Worm (Caenorhabditis elegans): Measurements from ENCODE around the gene E02H4.2.

E02H4.2 gene

ce11 chrX:14316132-14316531 lies 34.7 kb upstream of the E02H4.2 start:
- TF ChIP-seq R02D3.7 (tag; optimal IDR thresholded peaks at IDR 0.05) (no peak), aly-2 (tag; optimal IDR thresholded peaks at IDR 0.05) (no peak), alr-1 (tag; optimal IDR thresholded peaks at IDR 0.05) (no peak), sem-4 (tag; optimal IDR thresholded peaks at IDR 0.05) (no peak), mab-5 (tag; optimal IDR thresholded peaks at IDR 0.05) (no peak), unc-62 (GFP tag; optimal IDR thresholded peaks at IDR 0.05) (no peak), elt-1 (tag; optimal IDR thresholded peaks at IDR 0.05) (no peak), F13H6.1 (tag; optimal IDR thresholded peaks at IDR 0.05) (no peak), unc-55 (GFP tag; optimal IDR thresholded peaks at IDR 0.05) (no peak), sma-3 (GFP tag; optimal IDR thresholded peaks at IDR 0.05) (no peak), lsy-2 (tag; optimal IDR thresholded peaks at IDR 0.05) (no peak), zag-1 (tag; optimal IDR thresholded peaks at IDR 0.05) (no peak), nhr-6 (tag; optimal IDR thresholded peaks at IDR 0.05) (no peak)

DNA sequence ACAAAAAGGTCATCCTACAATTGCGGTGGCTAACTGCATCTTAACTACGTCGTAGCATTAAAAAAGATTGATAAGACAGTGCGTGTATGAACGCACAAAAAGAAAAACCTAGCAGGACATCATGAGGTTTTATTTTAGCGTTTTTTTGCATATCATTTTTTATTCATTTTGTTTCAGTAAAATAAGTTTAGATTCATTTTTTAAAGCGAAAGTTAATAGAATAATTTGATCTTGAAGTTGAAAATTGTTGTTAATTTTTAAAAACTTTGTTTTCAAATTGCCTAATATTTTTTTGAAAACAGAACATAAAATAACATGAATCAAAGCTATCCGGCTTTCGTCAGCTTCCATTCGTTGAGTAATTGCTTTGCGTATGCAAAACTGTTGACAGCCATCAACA lies 32.2 kb upstream of the E02H4.2 start, which contains the start of gene prx-1:
TSS of gene prx-1 (plus strand) at position 301 of the 400 bp plus-strand sequence.
- peak; percentile 32 for TF ChIP-seq fos-1 (tag; optimal IDR thresholded peaks at IDR 0.05)
- no peak for TF ChIP-seq nhr-21 (tag; optimal IDR thresholded peaks at IDR 0.05)
- peak; percentile 4 for TF ChIP-seq crh-2 (tag; optimal IDR thresholded peaks at IDR 0.05)
- TF ChIP-seq sma-3 (GFP tag; optimal IDR thresholded peaks at IDR 0.05) = no peak
- TF ChIP-seq nhr-10 (tag; optimal IDR thresholded peaks at IDR 0.05) = no peak
- no peak for TF ChIP-seq sem-4 (tag; optimal IDR thresholded peaks at IDR 0.05)
- no peak for TF ChIP-seq nhr-23 (tag; optimal IDR thresholded peaks at IDR 0.05)

DNA sequence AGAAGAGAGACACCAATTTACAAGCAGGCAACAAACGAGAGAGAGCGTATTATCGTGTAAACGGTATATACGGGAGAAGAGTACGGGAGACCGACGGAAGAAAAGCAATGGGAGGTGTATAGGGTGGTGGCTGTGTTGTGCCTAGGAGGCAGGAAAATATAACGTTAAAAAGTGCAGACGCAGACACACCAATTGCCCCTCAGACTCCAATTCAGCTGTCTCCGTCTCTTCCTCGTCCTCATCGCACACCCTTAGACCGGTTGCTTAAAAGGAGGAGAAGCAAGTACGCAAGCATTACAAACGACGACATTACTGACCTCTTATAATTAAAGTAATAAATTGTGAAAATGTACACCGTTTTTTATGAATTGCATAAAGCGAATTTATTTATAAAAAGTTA lies 31.0 kb upstream of the E02H4.2 start:
- TF ChIP-seq ZK546.5 (tag; optimal IDR thresholded peaks at IDR 0.05) = no peak
- TF ChIP-seq nhr-25 (tag; optimal IDR thresholded peaks at IDR 0.05) = peak; percentile 77
- TF ChIP-seq alr-1 (tag; optimal IDR thresholded peaks at IDR 0.05) = no peak
- TF ChIP-seq F13H6.1 (tag; optimal IDR thresholded peaks at IDR 0.05) = peak; percentile 86
- TF ChIP-seq nhr-11 (tag; optimal IDR thresholded peaks at IDR 0.05) = no peak
- peak; percentile 70 for TF ChIP-seq ceh-16 (tag; optimal IDR thresholded peaks at IDR 0.05)
- peak; percentile 35 for TF ChIP-seq ceh-82 (tag; optimal IDR thresholded peaks at IDR 0.05)
- TF ChIP-seq mdl-1 (tag; optimal IDR thresholded peaks at IDR 0.05) = peak; percentile 35 to 42
- peak; percentile 58 for TF ChIP-seq egl-27 (tag; optimal IDR thresholded peaks at IDR 0.05)
- TF ChIP-seq dmd-4 (tag; optimal IDR thresholded peaks at IDR 0.05) = no peak
- TF ChIP-seq elt-1 (tag; optimal IDR thresholded peaks at IDR 0.05) = no peak
- peak; percentile 58 for TF ChIP-seq lin-11 (tag; optimal IDR thresholded peaks at IDR 0.05)
- peak; percentile 81 for TF ChIP-seq unc-55 (GFP tag; optimal IDR thresholded peaks at IDR 0.05)
- peak; percentile 55 for TF ChIP-seq crh-2 (tag; optimal IDR thresholded peaks at IDR 0.05)
- TF ChIP-seq lin-39 (tag; optimal IDR thresholded peaks at IDR 0.05) = no peak
- no peak for TF ChIP-seq mbf-1 (tag; optimal IDR thresholded peaks at IDR 0.05)
- TF ChIP-seq fos-1 (tag; optimal IDR thresholded peaks at IDR 0.05) = peak; percentile 89
- no peak for TF ChIP-seq unc-39 (tag; optimal IDR thresholded peaks at IDR 0.05)
- TF ChIP-seq mab-5 (tag; optimal IDR thresholded peaks at IDR 0.05) = peak; percentile 6
- TF ChIP-seq skn-1 (tag; optimal IDR thresholded peaks at IDR 0.05) = peak; percentile 59
- peak; percentile 48 for TF ChIP-seq ztf-4 (tag; optimal IDR thresholded peaks at IDR 0.05)
- TF ChIP-seq peb-1 (tag; optimal IDR thresholded peaks at IDR 0.05) = no peak
- TF ChIP-seq nhr-6 (tag; optimal IDR thresholded peaks at IDR 0.05) = peak; percentile 70
- TF ChIP-seq nhr-129 (tag; optimal IDR thresholded peaks at IDR 0.05) = peak; percentile 82
- TF ChIP-seq R02D3.7 (tag; optimal IDR thresholded peaks at IDR 0.05) = no peak
- peak; percentile 69 for TF ChIP-seq nhr-21 (tag; optimal IDR thresholded peaks at IDR 0.05)
- TF ChIP-seq ztf-11 (tag; optimal IDR thresholded peaks at IDR 0.05) = no peak
- peak; percentile 76 to 95 for TF ChIP-seq lsy-2 (tag; optimal IDR thresholded peaks at IDR 0.05)
- TF ChIP-seq aly-2 (tag; optimal IDR thresholded peaks at IDR 0.05) = no peak
- TF ChIP-seq blmp-1 (tag; optimal IDR thresholded peaks at IDR 0.05; ENCODE audit: insufficient read depth) = peak; percentile 22
- TF ChIP-seq lin-13 (GFP tag; optimal IDR thresholded peaks at IDR 0.05) = peak; percentile 95
- TF ChIP-seq unc-62 (GFP tag; optimal IDR thresholded peaks at IDR 0.05) = no peak
- no peak for TF ChIP-seq nhr-10 (tag; optimal IDR thresholded peaks at IDR 0.05)
- TF ChIP-seq ama-1 (optimal IDR thresholded peaks at IDR 0.05) = no peak
- peak; percentile 54 for TF ChIP-seq sma-3 (GFP tag; optimal IDR thresholded peaks at IDR 0.05)
- TF ChIP-seq nhr-12 (tag; optimal IDR thresholded peaks at IDR 0.05) = no peak
- peak; percentile 69 for TF ChIP-seq snpc-4 (tag; optimal IDR thresholded peaks at IDR 0.05)
- peak; percentile 49 for TF ChIP-seq zag-1 (tag; optimal IDR thresholded peaks at IDR 0.05)
- peak; percentile 86 for TF ChIP-seq sma-9 (GFP tag; optimal IDR thresholded peaks at IDR 0.05)
- no peak for TF ChIP-seq sma-9 (tag; optimal IDR thresholded peaks at IDR 0.05)
- TF ChIP-seq nhr-77 (tag; optimal IDR thresholded peaks at IDR 0.05) = no peak
- peak; percentile 82 for TF ChIP-seq C34F6.9 (tag; optimal IDR thresholded peaks at IDR 0.05)
- TF ChIP-seq nhr-23 (tag; optimal IDR thresholded peaks at IDR 0.05) = no peak
- TF ChIP-seq nhr-237 (tag; optimal IDR thresholded peaks at IDR 0.05) = no peak
- no peak for TF ChIP-seq Y55F3AM.14 (GFP tag; optimal IDR thresholded peaks at IDR 0.05)
- TF ChIP-seq gmeb-1 (tag; optimal IDR thresholded peaks at IDR 0.05) = peak; percentile 42
- TF ChIP-seq elt-3 (tag; optimal IDR thresholded peaks at IDR 0.05) = no peak
- TF ChIP-seq ztf-1 (GFP tag; conservative IDR thresholded peaks at IDR 0.05) = no peak
